Worm (Caenorhabditis elegans): ENCODE measurements around the gene Y17G9B.5.

DNA sequence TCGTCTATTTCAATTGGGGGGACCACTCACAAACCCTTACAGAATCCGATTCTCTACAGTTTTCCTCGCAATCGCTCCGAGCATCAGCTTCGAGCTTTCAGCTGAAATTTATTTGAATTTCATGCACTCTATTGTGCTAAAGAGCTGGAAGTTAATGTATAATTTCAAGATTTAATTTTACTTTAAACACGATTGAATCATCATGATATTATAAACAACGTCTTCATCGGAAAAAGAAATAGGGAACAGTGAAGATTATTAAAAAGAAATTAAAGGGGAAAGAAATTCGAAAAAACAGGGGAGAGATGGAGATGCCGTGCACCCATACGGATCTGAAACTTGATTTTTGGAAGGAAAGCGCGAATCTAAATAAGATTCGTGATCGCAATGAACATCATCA, 5.9 kb upstream of the Y17G9B.5 start, which contains the start of gene hoe-1:
- TF ChIP-seq let-526 (GFP tag; IDR thresholded peaks at IDR 0.05) = no peak
- TF ChIP-seq F57A8.1 (GFP tag; optimal IDR thresholded peaks at IDR 0.05) = no peak
- TF ChIP-seq pha-4 (tag; optimal IDR thresholded peaks at IDR 0.05) = no peak
- TF ChIP-seq sea-2 (GFP tag; IDR thresholded peaks at IDR 0.05) = no peak
- TF ChIP-seq unc-62 (GFP tag; optimal IDR thresholded peaks at IDR 0.05) = no peak
- TF ChIP-seq lsl-1 (GFP tag; optimal IDR thresholded peaks at IDR 0.05) = no peak
- no peak for TF ChIP-seq mes-4 (tag; optimal IDR thresholded peaks at IDR 0.05)
- no peak for TF ChIP-seq snpc-4 (GFP tag; optimal IDR thresholded peaks at IDR 0.05)
- peak in 1 of 4 experiments; percentile 42 for TF ChIP-seq snpc-4 (tag; optimal IDR thresholded peaks at IDR 0.05)
- TF ChIP-seq snpc-3.4 (tag; optimal IDR thresholded peaks at IDR 0.05) = peak; percentile 50
- no peak for TF ChIP-seq atf-7 (tag; optimal IDR thresholded peaks at IDR 0.05)

Measured in whole organism, young adult.